Worm (Caenorhabditis elegans) whole organism, dauer: ENCODE results near the gene hlh-14.
"Not testable (repeated sequence)": the region's sequence is repeated elsewhere in the genome, so short reads cannot be mapped to it uniquely, and the experiment has no call there.

Source experiments
- unc-62 ChIP-seq: sonication (generic microtip); optimal IDR thresholded peaks from 2 replicates; lab custom pipeline; 2017; ENCODE audit warnings: missing biosample characterization, missing genetic modification reagents, missing genetic modification characterization

hlh-14 gene

DNA sequence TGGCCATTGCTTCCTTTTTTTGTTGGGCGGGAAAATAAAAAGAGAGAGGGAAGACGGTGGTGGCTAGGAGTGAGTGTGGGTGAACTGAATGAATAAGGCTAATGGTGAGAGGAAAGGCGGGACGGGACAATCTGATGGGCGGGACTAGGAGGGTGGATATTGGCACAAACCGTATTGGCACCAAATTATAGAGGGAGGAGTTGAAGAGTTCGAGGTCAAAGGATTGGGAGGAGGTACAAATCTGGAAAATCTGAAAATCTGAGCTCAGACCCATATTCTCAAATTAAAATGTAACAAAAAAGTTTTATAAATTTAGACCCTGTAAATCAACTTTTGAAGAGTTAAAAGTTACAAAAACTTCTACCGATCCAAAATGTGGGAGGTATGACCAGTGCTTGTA lies at the start of gene hlh-14:
TSS of gene hlh-14 (minus strand) at position 101 of the 400 bp plus-strand sequence.
- TF ChIP-seq unc-62 (GFP tag; lab: Kevin White, UChicago), result no peak

DNA sequence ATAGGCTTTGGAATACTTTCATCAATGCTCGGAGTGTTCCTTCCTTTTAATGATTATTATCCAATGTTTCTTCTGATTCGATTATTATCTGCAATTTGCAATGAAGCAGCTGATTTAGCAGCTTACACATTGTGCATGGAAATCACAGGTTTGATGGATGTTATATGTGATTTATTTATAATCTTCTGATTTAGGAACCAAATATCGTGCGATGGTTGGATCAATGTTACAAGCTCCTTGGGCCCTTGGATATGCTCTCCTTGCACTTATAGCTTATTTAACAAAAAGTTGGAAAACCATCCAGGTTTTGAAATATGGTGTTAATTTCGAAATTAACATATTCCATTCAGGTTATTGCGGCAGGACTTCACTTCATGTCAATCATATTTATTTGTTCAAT lies 46.8 kb upstream of the hlh-14 start:
- no peak for TF ChIP-seq unc-62 (GFP tag; lab: Kevin White, UChicago)

DNA sequence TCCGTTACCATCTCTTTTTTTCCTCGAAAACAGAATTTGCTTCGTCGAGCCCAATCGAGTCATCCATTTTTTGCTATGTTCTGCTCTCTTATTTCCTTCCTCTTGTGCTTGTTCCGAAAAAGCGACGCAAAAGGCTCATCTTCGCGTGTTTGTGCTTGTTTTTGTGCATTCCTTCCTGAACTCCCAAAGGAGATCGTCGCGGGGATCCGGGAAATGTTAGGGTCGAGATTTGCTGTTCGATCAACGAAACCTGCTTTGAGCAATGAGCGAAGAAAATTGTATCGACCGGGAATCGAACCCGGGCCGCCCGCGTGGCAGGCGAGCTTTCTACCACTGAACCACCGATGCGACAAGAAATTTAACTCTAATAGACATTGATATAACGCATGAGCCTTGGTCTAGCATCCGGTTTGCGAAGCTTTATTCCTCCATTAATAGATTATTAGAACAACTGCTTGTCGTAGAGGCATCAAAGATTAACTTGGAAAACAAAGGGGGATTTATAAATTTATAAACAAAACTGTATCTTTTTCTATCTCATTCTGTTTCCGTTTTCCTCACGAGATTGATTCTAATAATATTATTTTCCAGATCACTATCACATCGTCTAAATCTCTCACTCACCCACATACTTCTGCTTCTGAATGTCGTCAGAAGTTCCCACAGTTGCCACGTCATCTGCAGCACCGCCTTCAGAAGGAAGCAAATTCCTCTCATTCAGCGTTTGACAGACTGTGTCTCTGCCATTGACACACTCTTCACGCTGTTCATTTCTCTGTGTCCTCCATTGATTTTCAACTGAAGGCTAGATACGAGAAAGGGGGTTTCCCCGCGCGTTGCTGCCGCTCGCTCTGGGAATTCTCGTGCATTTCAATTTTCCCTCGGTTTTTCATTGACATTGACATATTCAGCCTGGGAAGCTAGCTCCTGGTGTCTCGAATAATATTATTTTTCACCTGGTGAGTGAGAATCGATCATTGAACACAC lies 43.5 kb upstream of the hlh-14 start, which contains the start of gene K05F1.6:
TSS of gene K05F1.6 (plus strand) at position 586 of the 987 bp plus-strand sequence.
- TF ChIP-seq unc-62 (GFP tag; lab: Kevin White, UChicago), result no peak

- no peak for TF ChIP-seq unc-62 (GFP tag; lab: Kevin White, UChicago)
Measured at ce11 chrII:5779866-5780265, 41.2 kb upstream of the hlh-14 start.

DNA sequence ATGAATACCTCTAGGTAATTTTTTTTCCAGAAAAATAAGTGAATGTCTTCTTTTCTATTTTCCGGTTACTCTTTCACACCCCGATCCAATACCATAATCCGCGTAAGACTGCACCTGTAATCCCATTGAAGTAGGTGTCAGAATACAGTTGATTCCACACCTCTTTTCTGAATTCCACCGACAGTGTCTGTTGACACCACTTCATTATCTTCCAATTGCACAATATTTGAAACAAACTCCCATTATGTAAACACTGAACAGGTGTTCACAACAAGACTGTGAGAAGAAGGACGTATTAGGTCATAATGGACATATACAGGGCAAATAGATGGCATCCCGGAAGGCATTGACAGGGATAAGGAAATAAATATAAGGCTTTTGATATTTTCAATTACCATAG lies 38.7 kb upstream of the hlh-14 start:
- no peak for TF ChIP-seq unc-62 (GFP tag; lab: Kevin White, UChicago)

DNA sequence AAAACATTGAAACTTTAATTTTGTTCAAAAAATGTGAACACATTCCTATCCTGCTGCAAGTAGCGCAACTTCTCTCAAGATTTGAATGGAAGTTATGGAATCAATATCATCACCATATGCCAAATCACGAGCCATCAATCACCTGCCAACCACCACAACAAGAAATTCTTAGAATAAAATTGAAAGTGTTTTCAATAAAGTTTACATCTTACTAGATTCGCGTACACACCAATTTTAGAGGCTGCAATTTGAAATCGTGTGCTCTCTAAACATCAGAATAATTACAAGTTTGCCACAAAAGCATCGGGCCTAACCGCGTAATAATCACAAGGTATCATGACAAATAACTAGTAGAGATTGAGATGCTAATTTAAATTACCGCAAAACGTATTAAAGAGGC lies 36.2 kb upstream of the hlh-14 start:
- TF ChIP-seq unc-62 (GFP tag; lab: Kevin White, UChicago), result no peak

- TF ChIP-seq unc-62 (GFP tag; lab: Kevin White, UChicago), result no peak
Measured at ce11 chrII:5774120-5774519, 35.4 kb upstream of the hlh-14 start, which contains the start of the genes dmd-5 and F10C1.1. Gene dmd-5 (minus strand): TSS chrII:5774220. Gene F10C1.1 (plus strand): TSS chrII:5774229.

DNA sequence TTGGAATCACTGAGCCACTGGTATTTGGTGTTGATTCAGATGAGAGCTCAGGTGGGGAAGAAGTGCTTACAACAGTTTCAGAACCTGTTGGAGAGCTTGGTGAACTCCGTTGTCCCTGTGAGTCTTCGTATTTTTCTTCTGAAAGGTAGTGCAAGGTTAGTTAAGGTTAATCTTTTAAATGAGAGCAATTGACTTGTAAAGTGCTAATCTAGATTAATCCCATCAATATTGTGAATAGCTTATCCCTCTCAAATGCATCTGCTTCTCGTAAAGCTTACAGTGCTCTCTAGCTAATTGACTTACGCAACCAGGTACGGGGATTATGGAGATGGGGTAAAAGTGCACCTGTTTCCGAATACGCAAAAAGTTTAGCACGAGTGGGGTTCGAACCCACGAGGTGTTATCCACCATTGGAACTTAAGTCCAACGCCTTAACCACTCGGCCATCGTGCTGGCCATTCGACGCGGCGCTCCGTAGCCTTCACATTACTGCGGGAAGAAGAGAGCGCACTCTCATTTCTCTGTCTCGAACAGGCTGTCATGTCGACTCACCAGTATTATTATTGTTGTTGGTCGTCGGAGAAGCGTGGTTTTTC lies 34.0 kb upstream of the hlh-14 start:
- no peak for TF ChIP-seq unc-62 (GFP tag; lab: Kevin White, UChicago)

DNA sequence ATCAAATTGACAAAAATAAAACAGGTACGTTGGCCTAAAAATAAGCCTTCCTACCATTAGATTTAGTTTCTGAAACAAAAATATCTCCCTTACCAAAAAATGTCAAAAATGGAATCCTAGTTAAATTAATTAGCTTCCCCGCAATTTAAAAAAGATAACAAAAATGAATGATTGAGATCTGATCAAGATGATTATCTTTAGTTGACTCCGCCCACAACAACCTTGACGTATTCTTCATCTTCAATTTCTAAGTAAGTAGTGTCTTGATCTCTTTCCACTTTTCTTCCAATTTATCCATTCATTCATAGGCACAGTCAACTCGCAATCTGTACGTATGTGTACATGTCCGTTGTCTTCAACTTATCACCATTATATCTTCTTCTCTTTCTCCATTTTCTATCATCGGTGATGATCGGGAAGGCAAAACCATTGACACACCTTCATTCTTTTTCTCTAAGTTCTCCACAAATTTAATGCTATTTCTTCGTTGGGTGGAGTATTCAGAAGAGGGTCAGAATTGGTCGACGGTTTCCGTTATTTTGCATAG lies 29.7 kb upstream of the hlh-14 start:
- TF ChIP-seq unc-62 (GFP tag; lab: Kevin White, UChicago), result no peak

DNA sequence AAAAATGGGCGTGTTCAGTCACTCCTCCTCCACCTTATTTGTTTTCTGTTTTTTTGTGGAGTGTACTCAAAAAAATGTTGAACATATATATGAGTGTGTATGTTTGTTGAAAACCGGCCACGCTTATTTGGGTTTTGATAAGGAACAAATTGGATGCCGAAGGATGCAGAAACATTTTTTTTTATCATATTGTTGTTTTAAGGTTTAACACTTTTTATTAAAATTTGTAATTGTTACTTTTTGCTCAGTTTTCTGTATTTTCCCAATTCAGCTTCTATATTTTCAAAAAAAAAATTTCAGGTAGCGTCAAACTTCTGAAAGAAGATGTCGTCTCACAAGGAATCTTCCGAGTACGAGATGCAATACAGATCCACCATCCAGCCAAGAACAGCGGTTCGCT lies 26.6 kb upstream of the hlh-14 start, which contains the start of gene ifb-1:
TSS of gene ifb-1 (plus strand) at position 301 of the 400 bp plus-strand sequence.
- TF ChIP-seq unc-62 (GFP tag; lab: Kevin White, UChicago), result no peak

- TF ChIP-seq unc-62 (GFP tag; lab: Kevin White, UChicago), result not testable (repeated sequence)
Measured at ce11 chrII:5757656-5758055, 19.0 kb upstream of the hlh-14 start, which contains the start of the genes F10C1.3 and F10C1.23. Gene F10C1.3 (minus strand): TSS chrII:5757756. Gene F10C1.23 (plus strand): TSS chrII:5758040.

DNA sequence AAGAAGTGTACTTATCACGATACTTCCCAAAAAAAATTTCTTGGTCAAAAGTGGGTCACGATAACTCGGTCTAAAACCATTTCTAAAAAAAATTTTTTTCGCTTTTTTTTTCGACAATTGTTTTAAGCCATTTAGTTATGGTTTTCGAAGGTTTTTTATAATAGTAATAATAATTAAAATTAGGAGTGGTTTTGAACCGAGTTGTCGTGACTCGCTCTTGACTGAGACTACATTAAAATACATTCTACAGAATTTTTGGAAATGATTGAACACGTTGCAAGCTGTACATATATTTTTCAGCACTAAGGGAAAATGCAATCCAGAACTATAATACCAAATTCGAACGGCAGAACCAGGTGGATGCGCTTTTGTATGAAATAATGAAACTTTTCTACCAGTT lies 15.5 kb upstream of the hlh-14 start, which contains the start of gene F10C1.8:
TSS of gene F10C1.8 (plus strand) at position 301 of the 400 bp plus-strand sequence.
- no peak for TF ChIP-seq unc-62 (GFP tag; lab: Kevin White, UChicago)

DNA sequence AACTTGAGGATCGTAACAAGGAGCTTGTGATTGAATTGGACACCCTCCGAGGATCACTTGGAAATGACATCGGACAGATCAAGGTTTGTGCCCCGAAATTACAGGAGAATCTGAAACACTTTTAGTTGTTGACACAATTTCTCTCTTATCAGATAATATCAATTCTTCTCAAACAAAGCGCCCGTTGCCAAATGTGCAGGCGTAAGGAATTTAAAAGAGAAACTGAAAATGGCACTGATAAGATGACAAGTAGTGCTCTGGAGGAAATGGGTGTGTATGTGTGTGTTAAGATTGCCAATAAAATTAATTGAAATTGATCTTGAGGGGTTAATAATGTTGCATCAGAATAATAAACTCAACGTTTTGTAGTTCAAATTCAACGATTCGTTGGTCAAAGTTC lies 12.7 kb upstream of the hlh-14 start:
- no peak for TF ChIP-seq unc-62 (GFP tag; lab: Kevin White, UChicago)

DNA sequence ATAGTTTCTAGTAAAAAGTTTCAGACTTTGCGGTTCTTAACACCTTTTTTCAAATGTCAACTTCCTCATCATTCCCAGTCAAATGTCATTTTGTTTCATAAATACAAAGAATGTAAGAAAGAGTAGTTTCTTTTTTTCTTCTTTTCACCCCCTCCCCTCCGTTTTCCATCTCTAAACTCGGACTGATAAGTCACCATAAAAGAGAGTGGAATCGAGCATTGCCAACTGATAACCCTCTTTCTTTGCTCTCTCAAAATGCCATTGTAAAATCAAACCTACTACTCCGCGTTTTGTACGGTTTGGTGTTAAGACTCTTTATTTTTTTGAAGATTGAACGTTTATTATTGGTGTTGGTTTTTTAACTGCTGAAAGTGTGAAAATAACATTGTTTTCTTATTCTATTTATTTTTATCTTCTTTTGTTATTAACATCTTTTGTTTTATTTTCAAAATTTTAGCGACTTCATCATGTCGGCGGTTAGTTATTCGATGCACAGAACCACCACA lies 11.1 kb upstream of the hlh-14 start, which contains the start of gene ifb-2:
TSS of gene ifb-2 (plus strand) at position 456 of the 506 bp plus-strand sequence.
- no peak for TF ChIP-seq unc-62 (GFP tag; lab: Kevin White, UChicago)

DNA sequence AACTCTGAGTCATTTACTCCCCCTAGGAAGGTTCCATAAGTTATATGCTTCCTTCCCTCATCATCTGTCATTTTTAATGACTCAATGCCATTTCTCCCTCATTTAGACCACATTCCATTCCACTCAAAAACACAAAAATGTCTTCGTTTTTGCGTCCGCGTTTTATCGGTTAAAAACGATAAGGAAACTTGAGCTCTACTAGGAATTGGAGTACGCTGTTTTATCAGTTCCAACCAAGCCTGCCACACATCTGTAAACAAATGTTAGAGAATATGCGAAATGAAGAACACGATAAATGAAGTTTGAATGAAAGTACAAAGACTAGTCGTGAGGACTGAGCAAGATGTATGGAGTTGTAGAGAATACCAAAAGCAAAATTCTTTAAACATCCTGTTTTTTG lies 9.7 kb upstream of the hlh-14 start:
- no peak for TF ChIP-seq unc-62 (GFP tag; lab: Kevin White, UChicago)
